Worm (Caenorhabditis elegans) whole organism, midembryonic: ENCODE results near the gene swt-6.

Experiments used
- T22C8.4 ChIP-seq: fragments of 200-800 bp; sonication (Bioruptor generic); IDR thresholded peaks from 2 replicates; pipeline ENCODE4 v1.3.6; 2022; ENCODE audit warnings: missing genetic modification characterization, missing compliant biosample characterization
- flt-1 ChIP-seq: fragments of 200-800 bp; sonication (Bioruptor generic); IDR thresholded peaks from 2 replicates; pipeline ENCODE4 v1.3.6; 2022; ENCODE audit warnings: missing genetic modification characterization, missing compliant biosample characterization
- med-1 ChIP-seq: sonication (generic microtip); optimal IDR thresholded peaks from 2 replicates; lab custom pipeline; 2017; ENCODE audit warnings: missing genetic modification characterization, mild to moderate bottlenecking, missing compliant biosample characterization, antibody characterized with exemption, missing genetic modification reagents; ENCODE audit not compliant: insufficient read depth
- ztf-23 ChIP-seq: fragments of 200-800 bp; sonication (Bioruptor generic); IDR thresholded peaks from 2 replicates; pipeline ENCODE4 v1.3.6; 2022; ENCODE audit warnings: missing genetic modification reagents, missing genetic modification characterization, missing compliant biosample characterization

DNA sequence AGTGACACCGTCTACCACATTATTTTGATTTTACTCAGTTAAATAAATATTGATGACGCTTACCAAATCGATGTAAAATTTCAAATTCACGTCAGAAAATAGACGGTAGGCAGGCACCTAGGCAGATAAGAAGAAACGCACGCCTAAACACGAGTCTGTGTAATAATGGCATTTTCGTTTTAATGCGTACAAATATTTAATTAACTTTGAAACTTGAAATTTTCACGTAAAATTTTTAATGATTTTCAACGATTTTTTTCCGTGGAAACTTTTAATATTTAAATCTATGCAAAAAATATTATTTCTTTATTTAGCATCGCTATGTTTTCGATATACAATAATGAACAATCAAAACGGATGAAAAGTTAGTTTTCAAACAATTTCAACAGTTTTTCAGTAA lies 22.9 kb upstream of the swt-6 start, which contains the start of gene C06B3.16:
- TF ChIP-seq med-1 (GFP tag; lab: Kevin White, UChicago) (no peak), T22C8.4 (GFP tag; lab: Robert Waterston, UW) (no peak), flt-1 (no peak), ztf-23 (GFP tag; lab: Robert Waterston, UW) (no peak)
